Worm (Caenorhabditis elegans): Measurements from ENCODE around the gene T11B7.2.

The T11B7.2 gene

DNA sequence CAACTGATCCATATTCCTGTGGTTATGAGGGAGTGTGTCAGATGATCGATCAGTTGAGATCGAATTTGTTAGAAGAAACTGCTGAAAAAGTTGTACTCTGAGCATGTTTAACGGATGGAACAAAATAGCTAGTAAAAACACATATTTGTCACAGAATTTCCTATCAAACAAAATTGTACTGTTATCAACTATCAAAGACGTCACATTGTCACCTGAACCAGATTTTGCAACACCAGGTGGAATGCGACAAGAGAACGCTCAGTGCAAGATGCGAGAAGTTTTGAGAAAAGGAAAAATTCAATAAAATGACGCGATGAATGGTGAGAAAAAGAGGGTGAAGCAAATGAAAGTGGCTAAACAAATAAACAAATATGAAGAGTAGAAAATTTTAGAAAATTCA, 23.2 kb upstream of the T11B7.2 start:
- TF ChIP-seq jun-1 (tag; optimal IDR thresholded peaks at IDR 0.05) (no peak), tbx-2 (tag; optimal IDR thresholded peaks at IDR 0.05) (no peak), elt-3 (tag; optimal IDR thresholded peaks at IDR 0.05) (peak in 1 of 6 experiments; percentile 61), isw-1 (GFP tag; IDR thresholded peaks at IDR 0.05) (no peak), blmp-1 (tag; optimal IDR thresholded peaks at IDR 0.05) (peak; percentile 11), lin-14 (GFP tag; optimal IDR thresholded peaks at IDR 0.05) (no peak), nhr-11 (tag; optimal IDR thresholded peaks at IDR 0.05) (no peak), ceh-88 (GFP tag; IDR thresholded peaks at IDR 0.05) (no peak), nhr-12 (tag; optimal IDR thresholded peaks at IDR 0.05) (no peak), ceh-82 (tag; optimal IDR thresholded peaks at IDR 0.05) (no peak), pqm-1 (tag; optimal IDR thresholded peaks at IDR 0.05) (no peak), C16A3.4 (tag; optimal IDR thresholded peaks at IDR 0.05) (no peak), egl-27 (tag; optimal IDR thresholded peaks at IDR 0.05) (no peak), ceh-8 (GFP tag; optimal IDR thresholded peaks at IDR 0.05) (no peak), efl-1 (optimal IDR thresholded peaks at IDR 0.05) (no peak), efl-1 (GFP tag; optimal IDR thresholded peaks at IDR 0.05 in 1 of 2) (peak in 1 of 2 experiments; percentile 63), ets-5 (GFP tag; IDR thresholded peaks at IDR 0.05) (no peak), C34B4.2 (tag; optimal IDR thresholded peaks at IDR 0.05) (no peak), nhr-19 (GFP tag; conservative IDR thresholded peaks at IDR 0.05) (no peak), xbp-1 (tag; optimal IDR thresholded peaks at IDR 0.05) (no peak), nhr-20 (tag; optimal IDR thresholded peaks at IDR 0.05) (peak; percentile 4), nhr-28 (tag; optimal IDR thresholded peaks at IDR 0.05) (no peak), C04F5.9 (tag; optimal IDR thresholded peaks at IDR 0.05) (no peak), unc-86 (tag; optimal IDR thresholded peaks at IDR 0.05) (no peak), zip-4 (GFP tag; optimal IDR thresholded peaks at IDR 0.05) (no peak), ama-1 (optimal IDR thresholded peaks at IDR 0.05) (no peak), mdl-1 (tag; optimal IDR thresholded peaks at IDR 0.05) (no peak), hlh-4 (tag; optimal IDR thresholded peaks at IDR 0.05) (no peak), ztf-4 (tag; optimal IDR thresholded peaks at IDR 0.05) (no peak), lin-35 (GFP tag; optimal IDR thresholded peaks at IDR 0.05) (peak in 1 of 2 experiments; percentile 63)

DNA sequence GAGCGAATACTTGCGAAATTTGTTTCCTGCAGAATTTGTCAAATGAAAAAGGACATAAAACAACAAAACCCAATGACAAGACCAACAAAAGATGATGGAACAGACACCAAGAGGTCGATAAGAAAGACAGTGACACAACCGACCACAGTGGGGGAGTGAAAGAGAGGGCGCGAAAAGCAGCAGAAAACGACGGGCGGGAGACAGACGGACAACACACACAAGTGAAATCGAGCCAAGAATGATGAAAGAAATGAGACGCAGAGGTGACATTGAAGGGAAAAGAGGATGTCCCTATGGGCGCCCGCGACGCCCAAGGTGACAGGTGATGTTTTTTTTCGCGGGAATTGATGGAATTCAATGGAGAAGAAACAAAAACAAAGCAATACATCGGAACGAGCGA, 21.7 kb upstream of the T11B7.2 start:
- TF ChIP-seq blmp-1 (tag; optimal IDR thresholded peaks at IDR 0.05) (peak; percentile 98), xbp-1 (tag; optimal IDR thresholded peaks at IDR 0.05) (no peak), nhr-84 (tag; optimal IDR thresholded peaks at IDR 0.05) (no peak), ceh-63 (GFP tag; optimal IDR thresholded peaks at IDR 0.05) (no peak), nhr-77 (tag; optimal IDR thresholded peaks at IDR 0.05) (peak; percentile 34), tbx-2 (tag; optimal IDR thresholded peaks at IDR 0.05) (peak; percentile 38), F16B12.6 (tag; optimal IDR thresholded peaks at IDR 0.05) (no peak), skn-1 (tag; optimal IDR thresholded peaks at IDR 0.05) (peak; percentile 60), unc-98 (GFP tag; IDR thresholded peaks at IDR 0.05) (no peak), nhr-12 (tag; optimal IDR thresholded peaks at IDR 0.05) (no peak), sptf-1 (tag; optimal IDR thresholded peaks at IDR 0.05) (no peak), swsn-7 (tag; optimal IDR thresholded peaks at IDR 0.05) (peak; percentile 36), lin-35 (GFP tag; optimal IDR thresholded peaks at IDR 0.05) (peak; percentile 50 to 74), C34B4.2 (tag; optimal IDR thresholded peaks at IDR 0.05) (no peak), isw-1 (GFP tag; IDR thresholded peaks at IDR 0.05) (no peak), mdl-1 (tag; optimal IDR thresholded peaks at IDR 0.05) (peak in 1 of 2 experiments; percentile 46), nhr-237 (tag; optimal IDR thresholded peaks at IDR 0.05) (no peak), C16A3.4 (tag; optimal IDR thresholded peaks at IDR 0.05) (peak; percentile 31), ama-1 (optimal IDR thresholded peaks at IDR 0.05) (no peak), alr-1 (tag; optimal IDR thresholded peaks at IDR 0.05; ENCODE audit: borderline replicate concordance) (no peak), snu-23 (GFP tag; optimal IDR thresholded peaks at IDR 0.05) (peak; percentile 67), tlp-1 (tag; optimal IDR thresholded peaks at IDR 0.05) (no peak), ceh-82 (tag; optimal IDR thresholded peaks at IDR 0.05) (peak in 1 of 3 experiments; percentile 18), sox-4 (tag; optimal IDR thresholded peaks at IDR 0.05) (no peak), hlh-4 (tag; optimal IDR thresholded peaks at IDR 0.05) (no peak), fkh-4 (tag; optimal IDR thresholded peaks at IDR 0.05; ENCODE audit: borderline replicate concordance) (no peak), lsy-2 (tag; optimal IDR thresholded peaks at IDR 0.05) (peak; percentile 27 to 52), efl-1 (optimal IDR thresholded peaks at IDR 0.05) (peak; percentile 59 to 68), efl-1 (GFP tag; optimal IDR thresholded peaks at IDR 0.05 in 1 of 2) (peak; percentile 47 to 97), nhr-11 (tag; optimal IDR thresholded peaks at IDR 0.05) (no peak), ces-1 (GFP tag; optimal IDR thresholded peaks at IDR 0.05) (no peak), egl-27 (tag; optimal IDR thresholded peaks at IDR 0.05) (peak in 1 of 2 experiments; percentile 14), ceh-90 (tag; optimal IDR thresholded peaks at IDR 0.05) (no peak), lin-15B (tag; optimal IDR thresholded peaks at IDR 0.05) (no peak), efl-3 (GFP tag; optimal IDR thresholded peaks at IDR 0.05) (no peak), nhr-20 (tag; optimal IDR thresholded peaks at IDR 0.05) (peak; percentile 73), mep-1 (tag; optimal IDR thresholded peaks at IDR 0.05) (peak; percentile 77), Y116A8C.19 (tag; optimal IDR thresholded peaks at IDR 0.05; ENCODE audit: borderline replicate concordance) (no peak), elt-3 (tag; optimal IDR thresholded peaks at IDR 0.05) (peak in 1 of 6 experiments; percentile 58), nhr-19 (GFP tag; conservative IDR thresholded peaks at IDR 0.05) (peak; percentile 33)

Measured in whole organism, L1 larva.